Worm (Caenorhabditis elegans): ENCODE data around the gene C06E1.9.
A peak's percentile ranks its signal among the peaks of the same experiment; 100 is the strongest.

C06E1.9 gene

ce11 chrIII:8646021-8646420 lies 36.4 kb upstream of the C06E1.9 start (continued):
- TF ChIP-seq rpc-1 (optimal IDR thresholded peaks at IDR 0.05) (peak; percentile 78), rpc-1 (tag; optimal IDR thresholded peaks at IDR 0.05) (peak; percentile 88), snpc-1.1 (tag; optimal IDR thresholded peaks at IDR 0.05; ENCODE audit: insufficient read depth) (peak; percentile 8), lin-54 (GFP tag; optimal IDR thresholded peaks at IDR 0.05) (no peak), T26A5.8 (tag; optimal IDR thresholded peaks at IDR 0.05) (peak; percentile 13), lin-35 (GFP tag; optimal IDR thresholded peaks at IDR 0.05) (peak in 1 of 3 experiments; percentile 12), madf-6 (GFP tag; IDR thresholded peaks at IDR 0.05) (no peak; the same call in 1 of the 2 replicates), die-1 (tag; optimal IDR thresholded peaks at IDR 0.05) (peak; percentile 80), him-1 (tag; optimal IDR thresholded peaks at IDR 0.05) (peak; percentile 90), F49E8.2 (tag; optimal IDR thresholded peaks at IDR 0.05; ENCODE audit: insufficient read depth) (peak; percentile 16), lsl-1 (GFP tag; optimal IDR thresholded peaks at IDR 0.05) (peak; percentile 49), F23B12.7 (tag; optimal IDR thresholded peaks at IDR 0.05; ENCODE audit: insufficient read depth) (peak; percentile 39), C17E4.6 (GFP tag; IDR thresholded peaks at IDR 0.05) (no peak), fkh-3 (tag; optimal IDR thresholded peaks at IDR 0.05) (no peak), nfyb-1 (GFP tag; IDR thresholded peaks at IDR 0.05) (no peak), T07F8.4 (tag; optimal IDR thresholded peaks at IDR 0.05) (peak; percentile 25), zim-3 (tag; optimal IDR thresholded peaks at IDR 0.05) (peak; percentile 55), ZK185.1 (tag; optimal IDR thresholded peaks at IDR 0.05; ENCODE audit: poor library complexity, severe bottlenecking) (peak; percentile 43), snpc-3.4 (tag; optimal IDR thresholded peaks at IDR 0.05) (peak; percentile 71), pbrm-1 (GFP tag; IDR thresholded peaks at IDR 0.05) (peak; percentile 46; the same call in 1 of the 2 replicates)

ce11 chrIII:8643639-8644038 lies 34.1 kb upstream of the C06E1.9 start, which contains the start of gene twk-7:
TSS of gene twk-7 (minus strand) at chrIII:8643739.
- TF ChIP-seq B0261.1 (tag; optimal IDR thresholded peaks at IDR 0.05) (no peak), ztf-3 (GFP tag; optimal IDR thresholded peaks at IDR 0.05) (no peak), B0035.1 (tag; optimal IDR thresholded peaks at IDR 0.05) (no peak), ceh-27 (GFP tag; optimal IDR thresholded peaks at IDR 0.05) (no peak), hsf-1 (GFP tag; IDR thresholded peaks at IDR 0.05) (no peak), gei-17 (GFP tag; optimal IDR thresholded peaks at IDR 0.05) (no peak), Y53G8AR.9 (GFP tag; conservative IDR thresholded peaks at IDR 0.05) (no peak)

ce11 chrIII:8639188-8639795 lies 29.7 kb upstream of the C06E1.9 start, which contains the start of gene fip-1:
TSS of gene fip-1 (plus strand) at chrIII:8639745.
- TF ChIP-seq tbp1 (GFP tag; optimal IDR thresholded peaks at IDR 0.05) (peak; percentile 96), nhr-27 (tag; optimal IDR thresholded peaks at IDR 0.05) (peak; percentile 52), K12H6.12 (tag; optimal IDR thresholded peaks at IDR 0.05) (no peak), mel-28 (tag; optimal IDR thresholded peaks at IDR 0.05; ENCODE audit: borderline replicate concordance) (no peak), repo-1 (tag; optimal IDR thresholded peaks at IDR 0.05) (peak; percentile 61), nfya-1 (tag; optimal IDR thresholded peaks at IDR 0.05; ENCODE audit: borderline replicate concordance, insufficient read depth) (no peak), egl-44 (GFP tag; IDR thresholded peaks at IDR 0.05) (no peak), unc-130 (GFP tag; optimal IDR thresholded peaks at IDR 0.05) (no peak), egrh-3 (GFP tag; IDR thresholded peaks at IDR 0.05) (peak; percentile 34; the same call in 1 of the 2 replicates), fkh-3 (tag; optimal IDR thresholded peaks at IDR 0.05) (no peak), lin-35 (GFP tag; optimal IDR thresholded peaks at IDR 0.05) (peak in 1 of 3 experiments; percentile 45), mcd-1 (GFP tag; IDR thresholded peaks at IDR 0.05) (no peak; the same call in 1 of the 2 replicates), hrde-1 (tag; optimal IDR thresholded peaks at IDR 0.05; ENCODE audit: borderline replicate concordance) (peak; percentile 71), unc-62 (GFP tag; optimal IDR thresholded peaks at IDR 0.05) (no peak), nhr-120 (GFP tag; IDR thresholded peaks at IDR 0.05) (no peak), somi-1 (GFP tag; optimal IDR thresholded peaks at IDR 0.05) (no peak), ceh-40 (GFP tag; IDR thresholded peaks at IDR 0.05) (no peak), ama-1 (optimal IDR thresholded peaks at IDR 0.05) (no peak), ama-1 (GFP tag; optimal IDR thresholded peaks at IDR 0.05) (peak in 1 of 2 experiments; percentile 87), mes-4 (tag; optimal IDR thresholded peaks at IDR 0.05) (peak; percentile 53), C06A6.2 (GFP tag; conservative IDR thresholded peaks at IDR 0.05) (no peak)
